Worm (Caenorhabditis elegans) whole organism, young adult: ENCODE results near the gene F10C2.7.

ENCODE experiments used
- B0261.1 ChIP-seq: sonication (generic microtip); optimal IDR thresholded peaks from 2 replicates; lab custom pipeline; 2016; ENCODE audit warnings: mild to moderate bottlenecking, missing genetic modification characterization, moderate library complexity, missing compliant biosample characterization
- B0336.3 ChIP-seq: fragments of 200-800 bp; sonication (Bioruptor generic); IDR thresholded peaks from 2 replicates; pipeline ENCODE4 v1.3.6; 2022; ENCODE audit warnings: missing genetic modification characterization, missing compliant biosample characterization
- C06A6.2 ChIP-seq: fragments of 200-800 bp; sonication (Bioruptor generic); conservative IDR thresholded peaks from 2 replicates; pipeline ENCODE4 v1.3.6; 2022; ENCODE audit warnings: missing genetic modification characterization, missing compliant biosample characterization
- F10E7.11 ChIP-seq: sonication (generic microtip); optimal IDR thresholded peaks from 2 replicates; lab custom pipeline; 2017; ENCODE audit warnings: mild to moderate bottlenecking, missing genetic modification characterization, moderate library complexity, missing compliant biosample characterization
- F22D6.2 ChIP-seq: sonication (generic microtip); optimal IDR thresholded peaks from 2 replicates; lab custom pipeline; 2016; ENCODE audit warnings: mild to moderate bottlenecking, missing genetic modification characterization, missing compliant biosample characterization
- F49E8.2 ChIP-seq: sonication (generic microtip); optimal IDR thresholded peaks from 3 replicates; lab custom pipeline; 2017; ENCODE audit warnings: missing genetic modification characterization, mild to moderate bottlenecking, missing compliant biosample characterization, antibody characterized with exemption, moderate library complexity; ENCODE audit not compliant: insufficient read depth
- F52B5.7 ChIP-seq: sonication (generic microtip); optimal IDR thresholded peaks from 2 replicates; lab custom pipeline; 2016; ENCODE audit warnings: mild to moderate bottlenecking, missing genetic modification characterization, missing compliant biosample characterization
- F55B11.4 ChIP-seq: sonication (generic microtip); optimal IDR thresholded peaks from 2 replicates; lab custom pipeline; 2016; ENCODE audit warnings: missing compliant biosample characterization, missing genetic modification characterization, borderline replicate concordance; ENCODE audit not compliant: insufficient read depth
- K11D2.4 ChIP-seq: fragments of 200-800 bp; sonication (Bioruptor generic); IDR thresholded peaks from 2 replicates; pipeline ENCODE4 v1.3.6; 2022; ENCODE audit warnings: missing genetic modification reagents, missing genetic modification characterization, missing compliant biosample characterization
- K12H6.12 ChIP-seq: fragments of 200-800 bp; sonication (Bioruptor generic); optimal IDR thresholded peaks from 2 replicates; lab custom pipeline; 2018; ENCODE audit warnings: mild to moderate bottlenecking, missing genetic modification characterization, missing compliant biosample characterization
- Y53G8AR.9 ChIP-seq: fragments of 200-800 bp; sonication (Bioruptor generic); conservative IDR thresholded peaks from 2 replicates; pipeline ENCODE4 v1.3.6; 2022; ENCODE audit warnings: missing genetic modification reagents, missing genetic modification characterization, missing compliant biosample characterization
- Y56A3A.18 ChIP-seq: fragments of 200-800 bp; sonication (Bioruptor generic); IDR thresholded peaks from 2 replicates; pipeline ENCODE4 v1.3.6; 2022; ENCODE audit warnings: missing genetic modification reagents, missing genetic modification characterization, missing compliant biosample characterization
- Y67H2A.10 ChIP-seq: fragments of 200-800 bp; sonication (Bioruptor generic); conservative IDR thresholded peaks from 2 replicates; pipeline ENCODE4 v1.3.6; 2022; ENCODE audit warnings: missing genetic modification reagents, missing genetic modification characterization, missing compliant biosample characterization
- akir-1 ChIP-seq: fragments of 200-800 bp; sonication (Bioruptor generic); optimal IDR thresholded peaks from 2 replicates; lab custom pipeline; 2018; ENCODE audit warnings: mild to moderate bottlenecking, missing genetic modification characterization, moderate library complexity, missing compliant biosample characterization
- ama-1 ChIP-seq, 3 experiments: fragments of 150-350 bp in 1 of 3; sonication (generic microtip) in 2 of 3; optimal IDR thresholded peaks; 2 replicates each; lab custom pipeline; 2014 to 2018; ENCODE audit warnings: missing biosample characterization in 2 of 3, missing genetic modification characterization in 2 of 3, missing genetic modification reagents in 2 of 3
- attf-3 ChIP-seq: fragments of 200-800 bp; sonication (Bioruptor generic); conservative IDR thresholded peaks from 2 replicates; pipeline ENCODE4 v1.3.6; 2022; ENCODE audit warnings: missing genetic modification reagents, missing genetic modification characterization, missing compliant biosample characterization
- cebp-1 ChIP-seq, 2 experiments: fragments of 200-800 bp in 1 of 2; sonication (Bioruptor generic) in 1 of 2; sonication (generic microtip) in 1 of 2; IDR thresholded peaks in 1 of 2; optimal IDR thresholded peaks in 1 of 2; 2 replicates each; pipeline versions ENCODE4 v1.3.6 to Lab custom; 2017 to 2022; ENCODE audit warnings: missing compliant biosample characterization in 2 of 2, missing genetic modification characterization in 2 of 2, mild to moderate bottlenecking in 1 of 2, missing genetic modification reagents in 1 of 2, moderate library complexity in 1 of 2
- ceh-100 ChIP-seq: fragments of 200-800 bp; sonication (Bioruptor generic); IDR thresholded peaks from 2 replicates; pipeline ENCODE4 v1.3.6; 2022; ENCODE audit warnings: missing genetic modification reagents, missing genetic modification characterization, missing compliant biosample characterization
- ceh-27 ChIP-seq: fragments of 200-800 bp; sonication (Bioruptor generic); optimal IDR thresholded peaks from 2 replicates; lab custom pipeline; 2018; ENCODE audit warnings: mild to moderate bottlenecking, missing genetic modification characterization, moderate library complexity, missing compliant biosample characterization
- chd-7 ChIP-seq: sonication (generic microtip); optimal IDR thresholded peaks from 2 replicates; lab custom pipeline; 2016; ENCODE audit warnings: mild to moderate bottlenecking, missing genetic modification characterization, moderate library complexity, missing compliant biosample characterization
- die-1 ChIP-seq: sonication (generic microtip); optimal IDR thresholded peaks from 2 replicates; lab custom pipeline; 2016; ENCODE audit warnings: missing genotype, mild to moderate bottlenecking, missing genetic modification characterization, missing compliant biosample characterization
- egl-18 ChIP-seq: fragments of 200-800 bp; sonication (Bioruptor generic); IDR thresholded peaks from 2 replicates; pipeline ENCODE4 v1.3.6; 2022; ENCODE audit warnings: missing genetic modification reagents, missing genetic modification characterization, missing compliant biosample characterization
- ekl-4 ChIP-seq: fragments of 200-800 bp; sonication (Bioruptor generic); IDR thresholded peaks from 2 replicates; pipeline ENCODE4 v1.3.6; 2022; ENCODE audit warnings: missing genetic modification reagents, missing genetic modification characterization, missing compliant biosample characterization
- fkh-3 ChIP-seq: sonication (generic microtip); optimal IDR thresholded peaks from 2 replicates; lab custom pipeline; 2016; ENCODE audit warnings: mild to moderate bottlenecking, missing genetic modification characterization, missing compliant biosample characterization
- gei-17 ChIP-seq: fragments of 200-800 bp; sonication (Bioruptor generic); optimal IDR thresholded peaks from 2 replicates; lab custom pipeline; 2018; ENCODE audit warnings: mild to moderate bottlenecking, missing genetic modification characterization, missing compliant biosample characterization
- let-526 ChIP-seq: fragments of 200-800 bp; sonication (Bioruptor generic); IDR thresholded peaks from 2 replicates; pipeline ENCODE4 v1.3.6; 2022; ENCODE audit warnings: missing genetic modification reagents, missing genetic modification characterization, missing compliant biosample characterization
- lin-40 ChIP-seq: sonication (generic microtip); optimal IDR thresholded peaks from 2 replicates; lab custom pipeline; 2016; ENCODE audit warnings: missing genetic modification characterization, mild to moderate bottlenecking, missing compliant biosample characterization, missing genotype, missing genetic modification reagents
- lsy-27 ChIP-seq: sonication (generic microtip); optimal IDR thresholded peaks from 2 replicates; lab custom pipeline; 2017; ENCODE audit warnings: missing genetic modification characterization, mild to moderate bottlenecking, missing compliant biosample characterization, antibody characterized with exemption, missing genotype, borderline replicate concordance; ENCODE audit not compliant: insufficient read depth
- madf-10 ChIP-seq: sonication (generic microtip); optimal IDR thresholded peaks from 2 replicates; lab custom pipeline; 2016; ENCODE audit warnings: mild to moderate bottlenecking, missing genetic modification characterization, missing compliant biosample characterization
- madf-6 ChIP-seq: fragments of 200-800 bp; sonication (Bioruptor generic); IDR thresholded peaks from 2 replicates; pipeline ENCODE4 v1.3.6; 2022; ENCODE audit warnings: missing genetic modification reagents, missing genetic modification characterization, missing compliant biosample characterization
- mcd-1 ChIP-seq: fragments of 200-800 bp; sonication (Bioruptor generic); IDR thresholded peaks from 2 replicates; pipeline ENCODE4 v1.3.6; 2022; ENCODE audit warnings: missing genetic modification reagents, missing genetic modification characterization, missing compliant biosample characterization
- mxl-1 ChIP-seq: sonication (generic microtip); optimal IDR thresholded peaks from 2 replicates; lab custom pipeline; 2016; ENCODE audit warnings: missing genetic modification characterization, missing compliant biosample characterization
- nfya-2 ChIP-seq: fragments of 200-800 bp; sonication (Bioruptor generic); IDR thresholded peaks from 2 replicates; pipeline ENCODE4 v1.3.6; 2022; ENCODE audit warnings: missing genetic modification reagents, missing genetic modification characterization, missing compliant biosample characterization
- nfyb-1 ChIP-seq: fragments of 200-800 bp; sonication (Bioruptor generic); IDR thresholded peaks from 2 replicates; pipeline ENCODE4 v1.3.6; 2022; ENCODE audit warnings: missing genetic modification reagents, missing genetic modification characterization, missing compliant biosample characterization
- nhr-80 ChIP-seq: sonication (generic microtip); optimal IDR thresholded peaks from 2 replicates; lab custom pipeline; 2016; ENCODE audit warnings: missing genetic modification characterization, missing compliant biosample characterization
- nhr-90 ChIP-seq: sonication (generic microtip); optimal IDR thresholded peaks from 2 replicates; lab custom pipeline; 2016; ENCODE audit warnings: missing genotype, mild to moderate bottlenecking, missing genetic modification characterization, missing compliant biosample characterization
- pbrm-1 ChIP-seq: fragments of 200-800 bp; sonication (Bioruptor generic); IDR thresholded peaks from 2 replicates; pipeline ENCODE4 v1.3.6; 2022; ENCODE audit warnings: missing genetic modification reagents, missing genetic modification characterization, missing compliant biosample characterization
- rcor-1 ChIP-seq: fragments of 200-800 bp; sonication (Bioruptor generic); IDR thresholded peaks from 2 replicates; pipeline ENCODE4 v1.3.6; 2022; ENCODE audit warnings: missing genetic modification reagents, missing genetic modification characterization, missing compliant biosample characterization
- repo-1 ChIP-seq: sonication (generic microtip); optimal IDR thresholded peaks from 2 replicates; lab custom pipeline; 2017; ENCODE audit warnings: mild to moderate bottlenecking, missing genetic modification characterization, missing compliant biosample characterization
- sdz-38 ChIP-seq: sonication (generic microtip); optimal IDR thresholded peaks from 2 replicates; lab custom pipeline; 2016; ENCODE audit warnings: missing genotype, missing genetic modification characterization, missing compliant biosample characterization
- snpc-3.4 ChIP-seq: sonication (generic microtip); optimal IDR thresholded peaks from 2 replicates; lab custom pipeline; 2017; ENCODE audit warnings: missing genetic modification characterization, mild to moderate bottlenecking, missing compliant biosample characterization, antibody characterized with exemption, moderate library complexity, missing genotype, missing genetic modification reagents
- snpc-4 ChIP-seq, 5 experiments: fragments of 150-350 bp in 1 of 5; sonication (generic microtip) in 4 of 5; optimal IDR thresholded peaks; 2 replicates each; lab custom pipeline; 2014 to 2018; ENCODE audit warnings: missing genetic modification characterization in 5 of 5, missing biosample characterization in 3 of 5, antibody characterized with exemption in 2 of 5, mild to moderate bottlenecking in 2 of 5, missing compliant biosample characterization in 2 of 5, missing genotype in 2 of 5, moderate library complexity in 2 of 5, missing genetic modification reagents in 1 of 5
- somi-1 ChIP-seq: fragments of 200-800 bp; sonication (Bioruptor generic); optimal IDR thresholded peaks from 2 replicates; lab custom pipeline; 2018; ENCODE audit warnings: mild to moderate bottlenecking, missing genetic modification characterization, missing compliant biosample characterization
- tlf-1 ChIP-seq: fragments of 200-800 bp; sonication (Bioruptor generic); optimal IDR thresholded peaks from 2 replicates; lab custom pipeline; 2018; ENCODE audit warnings: mild to moderate bottlenecking, missing genetic modification characterization, missing compliant biosample characterization
- ztf-25 ChIP-seq: fragments of 200-800 bp; sonication (Bioruptor generic); IDR thresholded peaks from 2 replicates; pipeline ENCODE4 v1.3.6; 2022; ENCODE audit warnings: missing genetic modification reagents, missing genetic modification characterization, missing compliant biosample characterization
- ztf-26 ChIP-seq: sonication (generic microtip); optimal IDR thresholded peaks from 2 replicates; lab custom pipeline; 2017; ENCODE audit warnings: missing genetic modification characterization, missing compliant biosample characterization
- ztf-28 ChIP-seq: fragments of 200-800 bp; sonication (Bioruptor generic); IDR thresholded peaks from 2 replicates; pipeline ENCODE4 v1.3.6; 2022; ENCODE audit warnings: missing genetic modification reagents, missing genetic modification characterization, missing compliant biosample characterization

The F10C2.7 gene

ce11 chrV:12024273-12024672 is 29.4 kb upstream of the F10C2.7 start (continued):
- no peak for TF ChIP-seq tlf-1 (GFP tag; lab: Kevin White, UChicago)
- TF ChIP-seq snpc-3.4, result no peak
- no peak for TF ChIP-seq ztf-26 (tag; lab: Kevin White, UChicago)
- TF ChIP-seq K12H6.12 (tag; lab: Kevin White, UChicago), result peak; percentile 49
- 0 out of 2 replicates have a peak, but pooled peaks have one; percentile 42 for TF ChIP-seq B0336.3 (GFP tag; lab: Robert Waterston, UW)
- peak; percentile 28; the same call in 1 of the 2 replicates for TF ChIP-seq mcd-1 (GFP tag; lab: Robert Waterston, UW)
- no peak for TF ChIP-seq repo-1 (tag; lab: Kevin White, UChicago)
- TF ChIP-seq fkh-3, result no peak
- TF ChIP-seq F22D6.2 (tag; lab: Kevin White, UChicago), result no peak
- TF ChIP-seq cebp-1 (GFP tag; IDR thresholded peaks at IDR 0.05; lab: Robert Waterston, UW), result 0 out of 2 replicates have a peak, but pooled peaks have one; percentile 49
- TF ChIP-seq cebp-1 (tag; optimal IDR thresholded peaks at IDR 0.05; lab: Kevin White, UChicago), result peak; percentile 10
- no peak for TF ChIP-seq Y67H2A.10 (GFP tag; lab: Robert Waterston, UW)
- TF ChIP-seq die-1, result no peak
- no peak for TF ChIP-seq let-526 (GFP tag; lab: Robert Waterston, UW)
- peak; percentile 14 for TF ChIP-seq ceh-27
- no peak for TF ChIP-seq madf-6 (GFP tag; lab: Robert Waterston, UW)
- TF ChIP-seq ama-1 (optimal IDR thresholded peaks at IDR 0.05; lab: Kevin White, UChicago), result no peak
- no peak for TF ChIP-seq ama-1 (GFP tag; optimal IDR thresholded peaks at IDR 0.05; lab: Kevin White, UChicago)
- no peak for TF ChIP-seq nhr-90 (tag; lab: Kevin White, UChicago)
- no peak for TF ChIP-seq lsy-27
- TF ChIP-seq nhr-80 (tag; lab: Kevin White, UChicago), result no peak
- TF ChIP-seq somi-1 (GFP tag; lab: Kevin White, UChicago), result peak; percentile 26
- TF ChIP-seq B0261.1 (tag; lab: Kevin White, UChicago), result no peak
- TF ChIP-seq ztf-28, result 0 out of 2 replicates have a peak, but pooled peaks have one; percentile 37
- peak; percentile 23 for TF ChIP-seq lin-40 (tag; lab: Kevin White, UChicago)
- no peak for TF ChIP-seq snpc-4 (GFP tag; optimal IDR thresholded peaks at IDR 0.05; lab: Kevin White, UChicago)
- peak in 1 of 4 experiments; percentile 7 for TF ChIP-seq snpc-4 (tag; optimal IDR thresholded peaks at IDR 0.05; lab: Kevin White, UChicago)
- no peak for TF ChIP-seq Y53G8AR.9 (GFP tag; lab: Robert Waterston, UW)
- 0 out of 2 replicates have a peak, but pooled peaks have one; percentile 57 for TF ChIP-seq nfyb-1
- no peak for TF ChIP-seq nfya-2
- peak; percentile 38; the same call in 1 of the 2 replicates for TF ChIP-seq ceh-100 (GFP tag; lab: Robert Waterston, UW)
- 0 out of 2 replicates have a peak, but pooled peaks have one; percentile 12 for TF ChIP-seq C06A6.2 (GFP tag; lab: Robert Waterston, UW)
- TF ChIP-seq F55B11.4 (tag; lab: Kevin White, UChicago), result no peak
- no peak for TF ChIP-seq mxl-1 (tag; lab: Kevin White, UChicago)
- TF ChIP-seq sdz-38 (tag; lab: Kevin White, UChicago), result no peak
- TF ChIP-seq F52B5.7 (tag; lab: Kevin White, UChicago), result no peak
- TF ChIP-seq madf-10 (tag; lab: Kevin White, UChicago), result peak; percentile 40
- TF ChIP-seq F49E8.2, result no peak
- TF ChIP-seq attf-3 (GFP tag; lab: Robert Waterston, UW), result no peak
- no peak for TF ChIP-seq ekl-4
- TF ChIP-seq F10E7.11 (tag; lab: Kevin White, UChicago), result no peak
- no peak for TF ChIP-seq rcor-1 (GFP tag; lab: Robert Waterston, UW)
- no peak for TF ChIP-seq akir-1 (GFP tag; lab: Kevin White, UChicago)
- no peak for TF ChIP-seq egl-18 (GFP tag; lab: Robert Waterston, UW)
- TF ChIP-seq pbrm-1 (GFP tag; lab: Robert Waterston, UW), result no peak
- no peak for TF ChIP-seq chd-7 (tag; lab: Kevin White, UChicago)
- no peak for TF ChIP-seq gei-17 (GFP tag; lab: Kevin White, UChicago)
- no peak for TF ChIP-seq Y56A3A.18 (GFP tag; lab: Robert Waterston, UW)
- TF ChIP-seq ztf-25 (GFP tag; lab: Robert Waterston, UW), result 0 out of 2 replicates have a peak, but pooled peaks have one; percentile 7
- no peak for TF ChIP-seq K11D2.4 (GFP tag; lab: Robert Waterston, UW)
